Worm (Caenorhabditis elegans) whole organism, young adult: ENCODE results near the gene hlh-14.

Source experiments
- F39B2.1 ChIP-seq: fragments of 200-800 bp; sonication (Bioruptor generic); IDR thresholded peaks from 2 replicates; pipeline ENCODE4 v1.3.6; 2022; ENCODE audit warnings: missing genetic modification reagents, missing genetic modification characterization, missing compliant biosample characterization
- Y53F4B.3 ChIP-seq: fragments of 200-800 bp; sonication (Bioruptor generic); IDR thresholded peaks from 2 replicates; pipeline ENCODE4 v1.3.6; 2022; ENCODE audit warnings: missing genetic modification reagents, missing genetic modification characterization, missing compliant biosample characterization
- akir-1 ChIP-seq: fragments of 200-800 bp; sonication (Bioruptor generic); optimal IDR thresholded peaks from 2 replicates; lab custom pipeline; 2018; ENCODE audit warnings: mild to moderate bottlenecking, missing genetic modification characterization, moderate library complexity, missing compliant biosample characterization
- atf-7 ChIP-seq: sonication (generic microtip); optimal IDR thresholded peaks from 2 replicates; lab custom pipeline; 2017; ENCODE audit warnings: mild to moderate bottlenecking, missing genetic modification characterization, missing compliant biosample characterization
- dpl-1 ChIP-seq: fragments of 150-350 bp; optimal IDR thresholded peaks from 2 replicates; lab custom pipeline; 2014; ENCODE audit warnings: missing biosample characterization, missing genetic modification reagents, missing genetic modification characterization
- let-526 ChIP-seq: fragments of 200-800 bp; sonication (Bioruptor generic); IDR thresholded peaks from 2 replicates; pipeline ENCODE4 v1.3.6; 2022; ENCODE audit warnings: missing genetic modification reagents, missing genetic modification characterization, missing compliant biosample characterization
- let-607 ChIP-seq, 2 experiments: fragments of 200-800 bp in 1 of 2; sonication (Bioruptor generic) in 1 of 2; sonication (generic microtip) in 1 of 2; optimal IDR thresholded peaks; 2 replicates each; lab custom pipeline; 2016 to 2018; ENCODE audit warnings: mild to moderate bottlenecking in 2 of 2, missing compliant biosample characterization in 2 of 2, missing genetic modification characterization in 2 of 2, moderate library complexity in 2 of 2, missing genotype in 1 of 2
- sea-2 ChIP-seq: fragments of 200-800 bp; sonication (Bioruptor generic); IDR thresholded peaks from 2 replicates; pipeline ENCODE4 v1.3.6; 2022; ENCODE audit warnings: missing genetic modification characterization, missing compliant biosample characterization
- snpc-1.1 ChIP-seq: sonication (generic microtip); optimal IDR thresholded peaks from 2 replicates; lab custom pipeline; 2017; ENCODE audit warnings: missing genetic modification characterization, mild to moderate bottlenecking, missing compliant biosample characterization, antibody characterized with exemption, moderate library complexity, missing genotype, missing genetic modification reagents; ENCODE audit not compliant: insufficient read depth
- snpc-4 ChIP-seq, 5 experiments: fragments of 150-350 bp in 1 of 5; sonication (generic microtip) in 4 of 5; optimal IDR thresholded peaks; 2 replicates each; lab custom pipeline; 2014 to 2018; ENCODE audit warnings: missing genetic modification characterization in 5 of 5, missing biosample characterization in 3 of 5, antibody characterized with exemption in 2 of 5, mild to moderate bottlenecking in 2 of 5, missing compliant biosample characterization in 2 of 5, missing genotype in 2 of 5, moderate library complexity in 2 of 5, missing genetic modification reagents in 1 of 5
- unc-62 ChIP-seq: fragments of 150-350 bp; optimal IDR thresholded peaks from 2 replicates; lab custom pipeline; 2014; ENCODE audit warnings: missing biosample characterization, missing genetic modification reagents, missing genetic modification characterization
- xnd-1 ChIP-seq: sonication (generic microtip); optimal IDR thresholded peaks from 2 replicates; lab custom pipeline; 2016; ENCODE audit warnings: missing genotype, missing genetic modification reagents, missing genetic modification characterization, missing compliant biosample characterization
- ztf-6 ChIP-seq: fragments of 200-800 bp; sonication (Bioruptor generic); IDR thresholded peaks from 2 replicates; pipeline ENCODE4 v1.3.6; 2022; ENCODE audit warnings: missing genetic modification reagents, missing genetic modification characterization, missing compliant biosample characterization

DNA sequence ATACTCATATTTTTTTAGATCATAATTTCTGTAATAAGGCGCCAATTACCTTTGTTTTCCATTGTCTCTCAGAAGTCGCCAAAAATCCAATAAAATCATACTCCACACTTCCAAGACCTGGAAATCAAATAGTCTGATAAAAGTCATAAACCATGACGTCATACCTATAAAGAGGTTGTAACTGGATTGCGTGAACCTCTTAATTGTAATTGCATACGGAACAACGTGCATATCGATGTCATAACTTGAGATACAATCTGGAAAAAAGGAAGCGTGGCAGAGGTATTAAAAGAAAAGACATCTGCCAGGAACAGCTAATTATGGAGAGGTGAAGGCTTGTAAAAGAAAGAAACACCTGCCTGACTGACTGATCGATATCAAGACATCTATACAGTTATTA lies 6.4 kb upstream of the hlh-14 start, which contains the start of gene F10C1.9:
- TF ChIP-seq let-607 (tag; optimal IDR thresholded peaks at IDR 0.05; lab: Kevin White, UChicago) = no peak
- no peak for TF ChIP-seq snpc-1.1 (tag; lab: Kevin White, UChicago)
- TF ChIP-seq unc-62 = no peak
- TF ChIP-seq F39B2.1 (GFP tag; lab: Robert Waterston, UW) = no peak
- no peak for TF ChIP-seq Y53F4B.3 (GFP tag; lab: Robert Waterston, UW)
- TF ChIP-seq atf-7 (tag; lab: Kevin White, UChicago) = no peak
- TF ChIP-seq dpl-1 (GFP tag; lab: Kevin White, UChicago) = no peak
- no peak for TF ChIP-seq ztf-6 (GFP tag; lab: Robert Waterston, UW)
- TF ChIP-seq let-526 (GFP tag; lab: Robert Waterston, UW) = no peak
- no peak for TF ChIP-seq sea-2 (GFP tag; lab: Robert Waterston, UW)
- TF ChIP-seq snpc-4 (GFP tag; optimal IDR thresholded peaks at IDR 0.05; lab: Kevin White, UChicago) = no peak
- no peak for TF ChIP-seq snpc-4 (tag; optimal IDR thresholded peaks at IDR 0.05; lab: Kevin White, UChicago)
- TF ChIP-seq akir-1 = no peak
- TF ChIP-seq xnd-1 (tag; lab: Kevin White, UChicago) = no peak
